Fruit fly (Drosophila melanogaster) whole organism, pupa: Measurements from ENCODE around the gene CG9743.

Experiments used
- CG10348 ChIP-seq: fragments of 200-800 bp; sonication (Bioruptor generic); IDR thresholded peaks from 2 replicates; pipeline ENCODE4 v1.3.6; 2022; ENCODE audit warnings: missing biosample characterization, missing genetic modification characterization
- CG12605 ChIP-seq: fragments of 200-800 bp; sonication (Bioruptor generic); IDR thresholded peaks from 2 replicates; pipeline ENCODE4 v1.3.6; 2022; ENCODE audit warnings: missing biosample characterization, missing genetic modification characterization
- CG13204 ChIP-seq: fragments of 200-800 bp; sonication (Bioruptor generic); optimal IDR thresholded peaks from 2 replicates; lab custom pipeline; 2018; ENCODE audit warnings: missing biosample characterization, mild to moderate bottlenecking, missing genetic modification characterization, moderate library complexity
- CG14655 ChIP-seq: fragments of 200-800 bp; sonication (Bioruptor generic); optimal IDR thresholded peaks from 3 replicates; lab custom pipeline; 2017; ENCODE audit warnings: mild to moderate bottlenecking, missing biosample characterization, missing genetic modification reagents, missing genetic modification characterization
- CG15710 ChIP-seq: fragments of 200-800 bp; sonication (Bioruptor generic); optimal IDR thresholded peaks from 2 replicates; lab custom pipeline; 2018; ENCODE audit warnings: missing biosample characterization, mild to moderate bottlenecking, missing genetic modification characterization, moderate library complexity
- CG17806 ChIP-seq: fragments of 200-800 bp; sonication (Bioruptor generic); optimal IDR thresholded peaks from 2 replicates; lab custom pipeline; 2018; ENCODE audit warnings: missing biosample characterization, mild to moderate bottlenecking, missing genetic modification characterization, moderate library complexity
- CG32121 ChIP-seq: fragments of 200-800 bp; sonication (Bioruptor generic); IDR thresholded peaks from 2 replicates; pipeline ENCODE4 v1.3.6; 2022; ENCODE audit warnings: missing biosample characterization, missing genetic modification characterization
- CG34367 ChIP-seq: fragments of 200-800 bp; sonication (Bioruptor generic); optimal IDR thresholded peaks from 2 replicates; lab custom pipeline; 2018; ENCODE audit warnings: missing biosample characterization, mild to moderate bottlenecking, missing genetic modification characterization
- CG4496 ChIP-seq: fragments of 200-800 bp; sonication (Bioruptor generic); IDR thresholded peaks from 3 replicates; pipeline ENCODE4 v1.3.6; 2022; ENCODE audit warnings: missing biosample characterization, missing genetic modification characterization
- CG8159 ChIP-seq: fragments of 200-800 bp; sonication (Bioruptor generic); optimal IDR thresholded peaks from 3 replicates; lab custom pipeline; 2018; ENCODE audit warnings: missing biosample characterization, mild to moderate bottlenecking, missing genetic modification characterization, moderate library complexity
- CG8301 ChIP-seq: fragments of 200-800 bp; sonication (Bioruptor generic); optimal IDR thresholded peaks from 2 replicates; lab custom pipeline; 2018; ENCODE audit warnings: missing biosample characterization, mild to moderate bottlenecking, missing genetic modification characterization
- CG9948 ChIP-seq: fragments of 200-800 bp; sonication (Bioruptor generic); optimal IDR thresholded peaks from 2 replicates; lab custom pipeline; 2018; ENCODE audit warnings: missing biosample characterization, mild to moderate bottlenecking, missing genetic modification characterization, moderate library complexity
- D1 ChIP-seq: fragments of 200-800 bp; sonication (Bioruptor generic); optimal IDR thresholded peaks from 2 replicates; lab custom pipeline; 2018; ENCODE audit warnings: missing biosample characterization, mild to moderate bottlenecking, missing genetic modification characterization, moderate library complexity
- EcR ChIP-seq: fragments of 200-800 bp; sonication (Bioruptor generic); optimal IDR thresholded peaks from 3 replicates; lab custom pipeline; 2019; ENCODE audit warnings: missing biosample characterization, missing genetic modification characterization, mild to moderate bottlenecking, moderate library complexity, missing genetic modification reagents
- Ets98B ChIP-seq: fragments of 200-800 bp; sonication (Bioruptor generic); IDR thresholded peaks from 2 replicates; pipeline ENCODE4 v1.3.6; 2022; ENCODE audit warnings: missing biosample characterization, missing genetic modification characterization
- Pif1A ChIP-seq: fragments of 200-800 bp; sonication (Bioruptor generic); optimal IDR thresholded peaks from 3 replicates; lab custom pipeline; 2016; ENCODE audit warnings: missing biosample characterization, missing genetic modification characterization
- Pif1B ChIP-seq: fragments of 200-800 bp; sonication (Bioruptor generic); optimal IDR thresholded peaks from 3 replicates; lab custom pipeline; 2016; ENCODE audit warnings: missing biosample characterization, missing genetic modification characterization
- Snoo ChIP-seq: fragments of 200-800 bp; sonication (Bioruptor generic); optimal IDR thresholded peaks from 3 replicates; lab custom pipeline; 2017; ENCODE audit warnings: missing biosample characterization, mild to moderate bottlenecking, missing genetic modification characterization, inconsistent platforms
- fd96Ca ChIP-seq: fragments of 200-800 bp; sonication (Bioruptor generic); IDR thresholded peaks from 3 replicates; pipeline ENCODE4 v1.3.6; 2022; ENCODE audit warnings: missing biosample characterization, missing genetic modification characterization
- gl ChIP-seq: fragments of 200-800 bp; sonication (Bioruptor generic); optimal IDR thresholded peaks from 2 replicates; lab custom pipeline; 2018; ENCODE audit warnings: missing biosample characterization, mild to moderate bottlenecking, missing genetic modification characterization
- rn ChIP-seq: fragments of 200-800 bp; sonication (Bioruptor generic); IDR thresholded peaks from 2 replicates; pipeline ENCODE4 v1.3.6; 2022; ENCODE audit warnings: missing biosample characterization, missing genetic modification characterization

CG9743 gene

DNA sequence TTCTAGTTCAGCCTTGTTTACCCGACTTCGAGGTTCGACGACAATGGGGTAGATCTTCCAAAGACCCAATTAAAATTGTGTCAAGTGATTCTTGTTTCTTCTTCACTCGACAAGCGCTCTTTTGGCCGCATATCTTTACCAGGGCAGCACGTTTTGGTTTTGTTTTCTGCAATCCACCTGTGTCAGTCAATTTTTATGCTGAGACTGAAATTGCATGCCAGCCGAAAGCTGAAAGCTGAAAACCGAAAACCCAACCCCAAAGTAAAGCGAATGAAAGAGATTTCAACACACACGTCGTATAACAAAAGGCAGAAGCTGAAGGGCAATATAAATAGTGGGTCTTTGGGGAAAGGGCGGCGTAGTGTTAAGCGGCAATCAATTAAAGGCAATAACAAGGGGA is 13.4 kb downstream of the CG9743 start:
- TF ChIP-seq Pif1A (GFP tag; lab: Kevin White, UChicago) (no peak), CG14655 (GFP tag; lab: Kevin White, UChicago) (no peak), CG4496 (no peak), CG17806 (no peak), CG9948 (tag; lab: Kevin White, UChicago) (no peak), CG34367 (tag; lab: Kevin White, UChicago) (no peak), EcR (GFP tag; lab: Kevin White, UChicago) (no peak), D1 (tag; lab: Kevin White, UChicago) (no peak), Ets98B (no peak), gl (tag; lab: Kevin White, UChicago) (no peak), CG13204 (GFP tag; lab: Kevin White, UChicago) (no peak)

DNA sequence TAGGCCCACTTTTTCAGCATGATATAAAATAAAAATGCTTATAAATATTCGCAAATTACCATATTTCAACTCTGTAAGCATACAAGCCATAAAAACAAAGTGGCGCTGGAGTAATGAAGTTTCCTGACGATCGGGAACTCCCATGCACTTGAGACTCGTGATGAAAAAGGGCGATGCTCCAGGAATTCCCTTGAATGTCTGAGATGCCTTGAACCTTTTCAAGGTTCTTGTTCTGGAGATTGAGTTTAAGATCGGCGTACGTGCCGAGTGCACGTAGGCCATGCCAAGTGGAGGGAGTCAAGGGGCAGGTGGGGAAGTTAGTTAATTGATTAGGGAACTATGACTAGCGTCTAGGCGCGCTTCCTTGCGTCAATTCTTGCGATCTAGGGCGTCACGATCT is 18.9 kb downstream of the CG9743 start:
- TF ChIP-seq Pif1A (GFP tag; lab: Kevin White, UChicago) (no peak), EcR (GFP tag; lab: Kevin White, UChicago) (peak; percentile 90), CG34367 (tag; lab: Kevin White, UChicago) (no peak), CG13204 (GFP tag; lab: Kevin White, UChicago) (no peak), Ets98B (no peak), CG8301 (tag; lab: Kevin White, UChicago) (no peak), CG17806 (no peak), CG12605 (no peak), CG9948 (tag; lab: Kevin White, UChicago) (no peak)
- TF ChIP-seq, all 21 proteins: peak for 1

dm6 chr3R:30179934-30180333 is 22.9 kb downstream of the CG9743 start, which contains the start of gene Bet5:
Gene Bet5, plus strand, starts transcription at chr3R:30180232.
- TF ChIP-seq rn (GFP tag; lab: Robert Waterston, UW) = no peak
- no peak for TF ChIP-seq Pif1A (GFP tag; lab: Kevin White, UChicago)
- TF ChIP-seq CG8301 (tag; lab: Kevin White, UChicago) = no peak
- TF ChIP-seq Snoo (tag; lab: Kevin White, UChicago) = no peak
- TF ChIP-seq CG4496 = no peak
- TF ChIP-seq CG15710 (tag; lab: Kevin White, UChicago) = no peak
- TF ChIP-seq CG8159 = no peak
- no peak for TF ChIP-seq CG9948 (tag; lab: Kevin White, UChicago)
- no peak for TF ChIP-seq D1 (tag; lab: Kevin White, UChicago)
- no peak for TF ChIP-seq Ets98B
- TF ChIP-seq CG32121 = no peak
- TF ChIP-seq EcR (GFP tag; lab: Kevin White, UChicago) = no peak
- TF ChIP-seq CG13204 (GFP tag; lab: Kevin White, UChicago) = no peak
- TF ChIP-seq CG12605 = no peak
- no peak for TF ChIP-seq Pif1B (GFP tag; lab: Kevin White, UChicago)
- TF ChIP-seq CG10348 (GFP tag; lab: Robert Waterston, UW) = no peak

DNA sequence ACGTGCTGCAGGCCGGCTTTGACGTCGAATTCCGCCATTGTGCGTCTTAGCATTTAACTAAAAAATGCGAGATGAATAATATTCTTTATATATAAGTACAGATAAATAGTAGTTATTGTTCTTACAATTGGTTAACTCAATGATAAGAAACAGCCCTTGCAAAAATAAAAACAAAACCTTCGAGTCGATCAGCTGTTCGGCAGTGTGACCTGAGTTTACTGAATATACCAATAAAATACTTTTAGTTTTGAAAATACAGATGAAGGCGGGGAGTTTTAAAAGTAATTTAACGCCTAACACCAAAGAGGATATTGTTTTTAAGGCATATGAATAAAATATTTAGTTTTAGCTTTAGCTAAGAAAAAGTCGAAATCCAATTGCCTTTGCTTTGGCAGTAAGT is 25.3 kb downstream of the CG9743 start, which contains the start of the genes CG1983 and CG15530:
Gene CG1983, minus strand, starts transcription at position 207 of the 400 bp plus-strand sequence.
Gene CG15530, plus strand, starts transcription at position 384 of the 400 bp plus-strand sequence.
- no peak for TF ChIP-seq Snoo (tag; lab: Kevin White, UChicago)
- TF ChIP-seq CG17806 = no peak
- TF ChIP-seq CG12605 = no peak
- TF ChIP-seq CG32121 = no peak
- TF ChIP-seq CG15710 (tag; lab: Kevin White, UChicago) = no peak
- TF ChIP-seq CG34367 (tag; lab: Kevin White, UChicago) = no peak
- no peak for TF ChIP-seq CG10348 (GFP tag; lab: Robert Waterston, UW)
- TF ChIP-seq Pif1A (GFP tag; lab: Kevin White, UChicago) = no peak
- no peak for TF ChIP-seq Ets98B
- TF ChIP-seq gl (tag; lab: Kevin White, UChicago) = no peak
- TF ChIP-seq CG13204 (GFP tag; lab: Kevin White, UChicago) = no peak
- no peak for TF ChIP-seq rn (GFP tag; lab: Robert Waterston, UW)
- TF ChIP-seq EcR (GFP tag; lab: Kevin White, UChicago) = no peak
- no peak for TF ChIP-seq CG9948 (tag; lab: Kevin White, UChicago)
- TF ChIP-seq CG8301 (tag; lab: Kevin White, UChicago) = no peak
- no peak for TF ChIP-seq D1 (tag; lab: Kevin White, UChicago)
- TF ChIP-seq CG4496 = no peak
- TF ChIP-seq Pif1B (GFP tag; lab: Kevin White, UChicago) = no peak

DNA sequence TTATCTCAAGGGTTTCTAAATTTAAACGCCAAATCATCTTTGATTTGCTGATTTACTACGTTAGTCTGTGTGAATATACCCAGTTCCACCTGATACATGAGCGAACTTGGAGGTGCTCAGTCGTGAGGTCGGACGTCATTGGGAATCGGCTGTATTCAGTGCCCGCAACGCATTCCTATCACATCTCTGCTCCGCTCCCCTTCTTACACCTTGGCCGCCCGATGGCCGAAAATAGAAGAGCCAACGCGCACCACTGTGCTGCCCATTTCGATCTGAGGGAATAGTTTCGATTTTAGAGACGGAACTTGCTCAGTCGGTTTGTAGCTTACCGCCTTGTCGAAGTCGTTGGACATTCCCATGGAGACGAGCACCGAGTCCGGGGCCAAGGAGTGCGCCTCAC is 26.5 kb downstream of the CG9743 start:
- TF ChIP-seq fd96Ca (no peak), CG15710 (tag; lab: Kevin White, UChicago) (no peak), rn (GFP tag; lab: Robert Waterston, UW) (no peak), Ets98B (no peak), CG34367 (tag; lab: Kevin White, UChicago) (no peak), CG10348 (GFP tag; lab: Robert Waterston, UW) (no peak), CG12605 (no peak), CG8301 (tag; lab: Kevin White, UChicago) (no peak), CG8159 (no peak), CG4496 (no peak), EcR (GFP tag; lab: Kevin White, UChicago) (no peak), CG14655 (GFP tag; lab: Kevin White, UChicago) (no peak), Pif1B (GFP tag; lab: Kevin White, UChicago) (no peak)

DNA sequence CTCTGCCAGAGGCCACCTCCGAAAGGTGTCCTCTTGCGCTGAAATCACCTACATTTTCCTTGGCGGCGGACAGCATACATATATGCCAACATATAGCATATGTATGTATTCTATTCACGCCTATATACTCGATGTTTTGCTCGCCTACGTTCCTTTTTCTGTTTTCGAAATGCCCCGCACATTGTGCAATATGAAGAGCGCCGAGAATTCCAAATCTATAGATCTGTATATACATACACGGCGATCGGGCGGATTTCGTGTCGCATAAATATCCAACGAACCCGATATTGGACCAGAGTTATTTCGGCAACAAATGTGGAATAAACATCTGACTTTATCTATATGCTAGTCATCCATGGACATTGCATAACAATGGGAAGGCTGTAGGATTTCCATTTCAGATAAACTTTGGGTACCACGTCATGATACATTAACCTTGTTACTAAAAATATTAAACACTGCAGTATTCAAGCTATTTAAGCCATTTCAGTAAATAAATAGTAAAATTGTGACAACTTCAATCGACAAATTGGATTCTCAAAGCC is 27.7 kb downstream of the CG9743 start:
- TF ChIP-seq fd96Ca (no peak), Pif1B (GFP tag; lab: Kevin White, UChicago) (no peak), CG8301 (tag; lab: Kevin White, UChicago) (no peak), CG15710 (tag; lab: Kevin White, UChicago) (no peak), Snoo (tag; lab: Kevin White, UChicago) (no peak), Ets98B (no peak), CG17806 (no peak), CG8159 (no peak), rn (GFP tag; lab: Robert Waterston, UW) (no peak), CG4496 (no peak), CG14655 (GFP tag; lab: Kevin White, UChicago) (no peak), Pif1A (GFP tag; lab: Kevin White, UChicago) (no peak), gl (tag; lab: Kevin White, UChicago) (no peak), CG12605 (no peak), CG10348 (GFP tag; lab: Robert Waterston, UW) (no peak), CG34367 (tag; lab: Kevin White, UChicago) (no peak), EcR (GFP tag; lab: Kevin White, UChicago) (no peak), CG9948 (tag; lab: Kevin White, UChicago) (no peak)
